Worm (Caenorhabditis elegans) whole organism, L3 larva: Measurements from ENCODE around the gene cdk-12.
A peak's percentile ranks its signal among the peaks of the same experiment; 100 is the strongest.

Experiments used
- R02D3.7 ChIP-seq: fragments of 150-350 bp; optimal IDR thresholded peaks from 2 replicates; lab custom pipeline; 2014; ENCODE audit warnings: missing biosample characterization, missing genetic modification characterization
- ZK546.5 ChIP-seq: sonication (generic microtip); optimal IDR thresholded peaks from 2 replicates; lab custom pipeline; 2017; ENCODE audit warnings: missing biosample characterization, missing genetic modification characterization
- aly-2 ChIP-seq: fragments of 150-350 bp; optimal IDR thresholded peaks from 2 replicates; lab custom pipeline; 2014; ENCODE audit warnings: missing biosample characterization, missing genetic modification characterization
- ama-1 ChIP-seq: fragments of 150-350 bp; optimal IDR thresholded peaks from 2 replicates; lab custom pipeline; 2018
- ceh-16 ChIP-seq: sonication (generic microtip); optimal IDR thresholded peaks from 2 replicates; lab custom pipeline; 2017; ENCODE audit warnings: missing biosample characterization, missing genetic modification characterization
- ceh-28 ChIP-seq: fragments of 150-350 bp; optimal IDR thresholded peaks from 2 replicates; lab custom pipeline; 2014; ENCODE audit warnings: missing biosample characterization, missing genetic modification reagents, missing genetic modification characterization
- ceh-82 ChIP-seq: fragments of 150-350 bp; optimal IDR thresholded peaks from 2 replicates; lab custom pipeline; 2014; ENCODE audit warnings: missing biosample characterization, missing genetic modification characterization
- ceh-9 ChIP-seq: sonication (generic microtip); optimal IDR thresholded peaks from 2 replicates; lab custom pipeline; 2018; ENCODE audit warnings: missing biosample characterization, missing genetic modification characterization
- daf-12 ChIP-seq: fragments of 150-350 bp; optimal IDR thresholded peaks from 2 replicates; lab custom pipeline; 2014; ENCODE audit warnings: missing biosample characterization, missing genetic modification reagents, missing genetic modification characterization
- egl-27 ChIP-seq: sonication (generic microtip); optimal IDR thresholded peaks from 4 replicates; lab custom pipeline; 2017; ENCODE audit warnings: missing biosample characterization, missing genetic modification reagents, missing genetic modification characterization
- egl-5 ChIP-seq: fragments of 150-350 bp; optimal IDR thresholded peaks from 2 replicates; lab custom pipeline; 2017; ENCODE audit warnings: missing biosample characterization, missing genetic modification reagents, missing genetic modification characterization, inconsistent platforms
- elt-1 ChIP-seq: fragments of 150-350 bp; optimal IDR thresholded peaks from 2 replicates; lab custom pipeline; 2014; ENCODE audit warnings: missing biosample characterization, missing genetic modification characterization
- elt-2 ChIP-seq: sonication (generic microtip); optimal IDR thresholded peaks from 2 replicates; lab custom pipeline; 2016; ENCODE audit warnings: missing genetic modification reagents, mild to moderate bottlenecking, missing genetic modification characterization, missing compliant biosample characterization
- elt-3 ChIP-seq, 3 experiments: fragments of 150-350 bp in 1 of 3; sonication (generic microtip) in 2 of 3; optimal IDR thresholded peaks; 2 replicates in 2 of 3; 4 replicates in 1 of 3; lab custom pipeline; 2014 to 2017; ENCODE audit warnings: missing biosample characterization in 3 of 3, missing genetic modification characterization in 3 of 3
- eor-1 ChIP-seq, 2 experiments: fragments of 150-350 bp; optimal IDR thresholded peaks; 2 replicates each; lab custom pipeline; 2014 to 2018; ENCODE audit warnings: missing biosample characterization in 2 of 2, missing genetic modification characterization in 2 of 2
- fkh-10 ChIP-seq: sonication (generic microtip); optimal IDR thresholded peaks from 2 replicates; lab custom pipeline; 2017; ENCODE audit warnings: missing biosample characterization, missing genetic modification reagents, missing genetic modification characterization
- fkh-2 ChIP-seq: fragments of 150-350 bp; optimal IDR thresholded peaks from 2 replicates; lab custom pipeline; 2014; ENCODE audit warnings: missing biosample characterization, missing genetic modification reagents, missing genetic modification characterization
- fos-1 ChIP-seq: fragments of 150-350 bp; optimal IDR thresholded peaks from 2 replicates; lab custom pipeline; 2014; ENCODE audit warnings: missing biosample characterization, missing genetic modification characterization
- hmg-11 ChIP-seq: sonication (generic microtip); optimal IDR thresholded peaks from 2 replicates; lab custom pipeline; 2016; ENCODE audit warnings: missing genetic modification characterization, missing compliant biosample characterization
- jun-1 ChIP-seq: fragments of 150-350 bp; optimal IDR thresholded peaks from 2 replicates; lab custom pipeline; 2014; ENCODE audit warnings: missing biosample characterization, missing genetic modification reagents, missing genetic modification characterization
- lin-15B ChIP-seq: fragments of 150-350 bp; optimal IDR thresholded peaks from 2 replicates; lab custom pipeline; 2014; ENCODE audit warnings: missing biosample characterization, missing genetic modification characterization
- lin-39 ChIP-seq: fragments of 150-350 bp; optimal IDR thresholded peaks from 2 replicates; lab custom pipeline; 2018; ENCODE audit warnings: missing biosample characterization, missing genetic modification reagents, missing genetic modification characterization
- mdl-1 ChIP-seq: fragments of 150-350 bp; optimal IDR thresholded peaks from 2 replicates; lab custom pipeline; 2014; ENCODE audit warnings: missing biosample characterization, missing genetic modification characterization
- mml-1 ChIP-seq: fragments of 150-350 bp; sonication (generic microtip); optimal IDR thresholded peaks from 3 replicates; lab custom pipeline; 2014; ENCODE audit warnings: missing biosample characterization, missing genetic modification characterization
- nfya-1 ChIP-seq: sonication (generic microtip); optimal IDR thresholded peaks from 2 replicates; lab custom pipeline; 2017; ENCODE audit warnings: missing genetic modification characterization, mild to moderate bottlenecking, missing compliant biosample characterization, antibody characterized with exemption, moderate library complexity; ENCODE audit not compliant: insufficient read depth
- nhr-11 ChIP-seq: fragments of 150-350 bp; optimal IDR thresholded peaks from 2 replicates; lab custom pipeline; 2014; ENCODE audit warnings: missing biosample characterization, missing genetic modification characterization
- nhr-12 ChIP-seq: fragments of 150-350 bp; optimal IDR thresholded peaks from 2 replicates; lab custom pipeline; 2014; ENCODE audit warnings: missing biosample characterization, missing genetic modification characterization
- nhr-23 ChIP-seq: fragments of 150-350 bp; optimal IDR thresholded peaks from 2 replicates; lab custom pipeline; 2014; ENCODE audit warnings: missing biosample characterization, missing genetic modification reagents, missing genetic modification characterization
- nhr-237 ChIP-seq: fragments of 150-350 bp; optimal IDR thresholded peaks from 2 replicates; lab custom pipeline; 2014; ENCODE audit warnings: missing biosample characterization, missing genetic modification characterization
- nhr-25 ChIP-seq: sonication (generic microtip); optimal IDR thresholded peaks from 2 replicates; lab custom pipeline; 2017; ENCODE audit warnings: missing biosample characterization, missing genetic modification characterization
- nhr-28 ChIP-seq: fragments of 150-350 bp; optimal IDR thresholded peaks from 2 replicates; lab custom pipeline; 2014; ENCODE audit warnings: missing biosample characterization, missing genetic modification characterization
- nhr-43 ChIP-seq: sonication (generic microtip); optimal IDR thresholded peaks from 2 replicates; lab custom pipeline; 2016; ENCODE audit warnings: mild to moderate bottlenecking, missing genetic modification characterization, missing compliant biosample characterization; ENCODE audit not compliant: poor library complexity, severe bottlenecking
- nhr-67 ChIP-seq: fragments of 150-350 bp; optimal IDR thresholded peaks from 2 replicates; lab custom pipeline; 2014; ENCODE audit warnings: missing biosample characterization, missing genetic modification characterization
- nhr-76 ChIP-seq: fragments of 150-350 bp; sonication (generic microtip); optimal IDR thresholded peaks from 5 replicates; lab custom pipeline; 2014; ENCODE audit warnings: missing biosample characterization, missing genetic modification characterization
- nhr-77 ChIP-seq: fragments of 150-350 bp; optimal IDR thresholded peaks from 2 replicates; lab custom pipeline; 2014; ENCODE audit warnings: missing biosample characterization, missing genetic modification characterization
- pha-4 ChIP-seq: fragments of 150-350 bp; optimal IDR thresholded peaks from 2 replicates; lab custom pipeline; 2014; ENCODE audit warnings: missing biosample characterization, missing genetic modification reagents, missing genetic modification characterization
- pqm-1 ChIP-seq: fragments of 150-350 bp; optimal IDR thresholded peaks from 2 replicates; lab custom pipeline; 2017; ENCODE audit warnings: missing biosample characterization, missing genetic modification characterization, inconsistent platforms
- sea-2 ChIP-seq: fragments of 150-350 bp; sonication (generic microtip); optimal IDR thresholded peaks from 4 replicates; lab custom pipeline; 2014; ENCODE audit warnings: missing biosample characterization, missing genetic modification reagents, missing genetic modification characterization
- snpc-4 ChIP-seq: fragments of 150-350 bp; optimal IDR thresholded peaks from 2 replicates; lab custom pipeline; 2014; ENCODE audit warnings: missing biosample characterization, missing genetic modification characterization
- tbx-2 ChIP-seq: sonication (generic microtip); optimal IDR thresholded peaks from 2 replicates; lab custom pipeline; 2016; ENCODE audit warnings: mild to moderate bottlenecking, missing genetic modification characterization, missing compliant biosample characterization
- unc-39 ChIP-seq: sonication (generic microtip); optimal IDR thresholded peaks from 4 replicates; lab custom pipeline; 2017; ENCODE audit warnings: missing biosample characterization, missing genetic modification characterization
- unc-62 ChIP-seq: fragments of 150-350 bp; sonication (generic microtip); optimal IDR thresholded peaks from 4 replicates; lab custom pipeline; 2014; ENCODE audit warnings: missing biosample characterization, missing genetic modification reagents, missing genetic modification characterization
- zag-1 ChIP-seq: fragments of 150-350 bp; optimal IDR thresholded peaks from 2 replicates; lab custom pipeline; 2014; ENCODE audit warnings: missing biosample characterization, missing genetic modification characterization
- ztf-11 ChIP-seq: fragments of 150-350 bp; optimal IDR thresholded peaks from 2 replicates; lab custom pipeline; 2014; ENCODE audit warnings: missing biosample characterization, missing genetic modification characterization
- ztf-4 ChIP-seq: fragments of 150-350 bp; optimal IDR thresholded peaks from 2 replicates; lab custom pipeline; 2014; ENCODE audit warnings: missing biosample characterization, missing genetic modification characterization

The cdk-12 gene

DNA sequence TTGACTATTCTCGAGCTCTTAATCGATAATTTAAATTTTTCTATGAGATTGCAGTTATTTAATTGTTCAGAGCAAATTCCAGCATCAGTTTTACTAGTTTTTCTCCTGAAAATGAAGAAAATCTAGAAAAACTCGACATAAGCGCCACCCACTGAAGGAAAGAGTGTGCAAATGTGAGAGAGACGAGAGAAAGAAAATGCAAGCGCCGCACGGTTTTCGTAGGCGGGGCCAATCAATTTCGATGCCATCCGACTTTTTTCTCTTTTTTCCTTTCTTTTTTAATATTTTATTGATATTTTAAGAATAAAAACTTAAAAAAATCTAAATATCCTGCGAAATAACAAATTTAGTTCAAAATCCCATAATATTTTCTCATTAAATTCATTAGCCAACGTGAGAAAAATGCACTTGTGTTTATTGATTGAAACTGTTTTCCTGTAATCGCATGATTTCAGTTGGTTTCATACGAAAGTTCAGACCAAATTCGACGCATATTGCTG lies at the start of gene cdk-12:
Gene cdk-12 (plus strand): TSS at position 450 of the 500 bp plus-strand sequence.
- TF ChIP-seq egl-5 (no peak), nfya-1 (peak; percentile 81), ama-1 (lab: Kevin White, UChicago) (no peak), snpc-4 (tag; lab: Kevin White, UChicago) (peak; percentile 63), lin-39 (peak; percentile 35), ceh-28 (tag; lab: Kevin White, UChicago) (peak; percentile 22), lin-15B (tag; lab: Kevin White, UChicago) (peak; percentile 36), ceh-9 (tag; lab: Kevin White, UChicago) (no peak), sea-2 (no peak), hmg-11 (tag; lab: Kevin White, UChicago) (peak; percentile 34), nhr-23 (tag; lab: Kevin White, UChicago) (peak; percentile 16), pha-4 (tag; lab: Kevin White, UChicago) (peak; percentile 49), elt-2 (tag; lab: Kevin White, UChicago) (peak; percentile 4), ztf-11 (tag; lab: Kevin White, UChicago) (no peak)
- TF ChIP-seq, all 47 proteins: peak for 9

DNA sequence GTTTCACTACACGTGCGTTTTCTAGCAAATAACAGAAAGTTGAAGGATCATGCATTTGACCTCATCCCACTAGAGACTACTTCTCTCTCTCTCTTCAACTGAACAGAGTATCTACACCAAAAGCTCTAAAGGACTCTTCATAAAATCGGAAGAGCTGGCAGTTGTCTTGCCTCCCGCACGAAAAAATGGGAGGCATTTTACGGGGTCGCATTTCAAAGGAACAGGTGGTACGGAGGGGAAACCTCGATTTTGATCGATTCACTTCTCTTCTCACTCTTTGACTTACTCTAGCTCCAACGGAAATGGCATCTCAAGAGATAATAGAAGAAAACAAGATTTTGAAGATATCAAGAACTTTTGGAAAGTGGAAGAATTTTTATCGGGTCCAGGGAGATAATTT lies 49.6 kb upstream of the cdk-12 start:
- TF ChIP-seq ceh-28 (tag; lab: Kevin White, UChicago) (peak; percentile 32), R02D3.7 (tag; lab: Kevin White, UChicago) (no peak), nfya-1 (peak; percentile 15), nhr-28 (tag; lab: Kevin White, UChicago) (no peak), nhr-43 (no peak), nhr-11 (tag; lab: Kevin White, UChicago) (peak; percentile 65), fkh-2 (tag; lab: Kevin White, UChicago) (no peak), lin-39 (peak; percentile 4), ama-1 (lab: Kevin White, UChicago) (no peak), egl-5 (peak; percentile 45), ceh-82 (no peak), snpc-4 (tag; lab: Kevin White, UChicago) (no peak), nhr-23 (tag; lab: Kevin White, UChicago) (no peak), sea-2 (no peak), fkh-10 (GFP tag; lab: Kevin White, UChicago) (no peak), pha-4 (tag; lab: Kevin White, UChicago) (no peak), daf-12 (tag; lab: Kevin White, UChicago) (no peak)

DNA sequence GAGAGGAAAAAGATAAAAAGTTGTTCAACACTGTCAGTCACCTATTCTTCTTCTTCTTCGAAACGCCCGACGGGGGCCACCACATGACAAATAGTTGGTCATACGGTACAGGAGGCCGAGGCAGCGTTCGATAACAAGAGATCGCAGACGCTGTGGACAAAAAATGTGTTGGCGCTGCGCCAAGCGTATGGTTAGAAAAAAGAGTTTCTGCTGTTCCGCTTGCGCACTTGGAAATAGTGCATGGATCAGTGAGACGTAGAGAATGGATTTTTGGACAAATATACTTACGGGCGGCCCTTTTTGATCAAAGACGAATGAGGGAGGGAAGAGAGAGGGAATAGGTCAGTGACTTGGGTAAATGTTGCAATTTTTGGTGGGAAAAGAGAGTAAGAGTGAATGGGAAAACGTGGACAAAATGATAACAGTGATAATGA lies 48.0 kb upstream of the cdk-12 start:
- TF ChIP-seq hmg-11 (tag; lab: Kevin White, UChicago) (peak; percentile 69), R02D3.7 (tag; lab: Kevin White, UChicago) (peak; percentile 11), lin-15B (tag; lab: Kevin White, UChicago) (peak; percentile 40), pha-4 (tag; lab: Kevin White, UChicago) (peak; percentile 99), fkh-10 (GFP tag; lab: Kevin White, UChicago) (no peak), mml-1 (no peak), zag-1 (tag; lab: Kevin White, UChicago) (no peak), nhr-76 (tag; lab: Kevin White, UChicago) (no peak), nfya-1 (peak; percentile 73), nhr-67 (no peak), egl-27 (peak; percentile 57), nhr-77 (tag; lab: Kevin White, UChicago) (no peak), nhr-12 (no peak), fkh-2 (tag; lab: Kevin White, UChicago) (no peak), aly-2 (no peak), ama-1 (lab: Kevin White, UChicago) (no peak), elt-3 (tag; optimal IDR thresholded peaks at IDR 0.05; lab: Kevin White, UChicago) (peak in 1 of 3 experiments; percentile 27), eor-1 (tag; optimal IDR thresholded peaks at IDR 0.05; lab: Kevin White, UChicago) (no peak), ceh-28 (tag; lab: Kevin White, UChicago) (peak; percentile 60), unc-62 (GFP tag; lab: Kevin White, UChicago) (no peak), pqm-1 (tag; lab: Kevin White, UChicago) (peak; percentile 30), nhr-237 (no peak), ceh-16 (tag; lab: Kevin White, UChicago) (no peak), lin-39 (peak; percentile 4), unc-39 (tag; lab: Kevin White, UChicago) (no peak), nhr-28 (tag; lab: Kevin White, UChicago) (no peak), elt-1 (tag; lab: Kevin White, UChicago) (peak; percentile 28), fos-1 (tag; lab: Kevin White, UChicago) (peak; percentile 16), ZK546.5 (tag; lab: Kevin White, UChicago) (no peak), nhr-25 (tag; lab: Kevin White, UChicago) (peak; percentile 95), sea-2 (no peak), ztf-4 (tag; lab: Kevin White, UChicago) (no peak), snpc-4 (tag; lab: Kevin White, UChicago) (peak; percentile 43), ceh-82 (no peak), ceh-9 (tag; lab: Kevin White, UChicago) (no peak), jun-1 (tag; lab: Kevin White, UChicago) (peak; percentile 84), mdl-1 (tag; lab: Kevin White, UChicago) (peak; percentile 70), tbx-2 (tag; lab: Kevin White, UChicago) (peak; percentile 49), ztf-11 (tag; lab: Kevin White, UChicago) (no peak), nhr-11 (tag; lab: Kevin White, UChicago) (no peak), nhr-43 (peak; percentile 94), nhr-23 (tag; lab: Kevin White, UChicago) (peak; percentile 93)
